Worm (Caenorhabditis elegans): Measurements from ENCODE around the gene F47G9.6.
A peak's percentile ranks its signal among the peaks of the same experiment; 100 is the strongest.

The F47G9.6 gene

DNA sequence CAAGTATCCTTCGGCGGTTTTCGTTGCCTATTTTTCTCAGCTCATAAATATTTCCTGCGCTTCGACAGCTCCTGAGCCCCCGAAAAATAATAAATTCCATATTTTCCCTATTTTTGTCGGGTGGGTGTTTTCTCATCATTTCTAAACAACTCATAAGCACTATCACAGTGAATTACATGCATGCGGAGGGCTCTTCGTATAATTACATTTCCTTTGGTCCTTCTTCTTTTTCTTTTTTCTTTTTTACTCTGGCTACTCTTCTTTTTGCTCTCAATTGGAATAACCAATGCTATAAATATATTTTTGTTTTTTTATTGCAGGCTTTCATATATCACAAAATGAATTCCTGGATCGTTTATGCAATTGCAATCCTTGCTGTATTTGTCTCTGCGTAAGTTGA, 12.7 kb downstream of the F47G9.6 start, which contains the start of gene T02E9.5:
T02E9.5 (plus strand) TSS at position 321 of the 400 bp plus-strand sequence.
- TF ChIP-seq R02D3.7 (tag; optimal IDR thresholded peaks at IDR 0.05): no peak
- TF ChIP-seq hlh-30 (tag; optimal IDR thresholded peaks at IDR 0.05; ENCODE audit: insufficient read depth): no peak
- no peak for TF ChIP-seq madf-5 (GFP tag; IDR thresholded peaks at IDR 0.05)
- no peak for TF ChIP-seq pqm-1 (tag; optimal IDR thresholded peaks at IDR 0.05)
- no peak for TF ChIP-seq nhr-25 (tag; optimal IDR thresholded peaks at IDR 0.05; ENCODE audit: borderline replicate concordance, insufficient read depth)
- TF ChIP-seq ces-1 (GFP tag; optimal IDR thresholded peaks at IDR 0.05): peak; percentile 42

DNA sequence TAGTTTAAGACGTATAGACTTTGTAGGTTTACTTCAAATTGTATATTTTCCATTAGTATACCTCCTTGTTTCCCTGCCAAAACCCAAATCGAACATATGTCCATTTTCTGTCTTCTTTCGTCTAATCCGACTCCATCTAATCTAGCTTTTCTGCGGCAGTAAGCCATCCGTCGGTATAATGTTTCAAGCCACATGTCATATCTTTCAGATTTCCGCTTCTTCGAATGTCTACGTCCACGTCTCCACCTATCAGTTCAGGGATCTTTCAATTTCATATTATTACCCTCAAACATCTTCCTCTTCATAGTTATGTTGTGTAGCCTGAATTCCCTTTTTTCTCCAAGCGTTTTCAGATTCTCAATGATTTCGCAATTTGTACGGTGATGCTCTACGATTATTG, 14.9 kb downstream of the F47G9.6 start:
- TF ChIP-seq unc-62 (GFP tag; optimal IDR thresholded peaks at IDR 0.05 in 1 of 2): peak in 1 of 2 experiments; percentile 65
- no peak for TF ChIP-seq unc-62 (tag; optimal IDR thresholded peaks at IDR 0.05)
- TF ChIP-seq zip-2 (tag; optimal IDR thresholded peaks at IDR 0.05): peak; percentile 4
- TF ChIP-seq zag-1 (tag; optimal IDR thresholded peaks at IDR 0.05): no peak
- TF ChIP-seq lin-13 (GFP tag; optimal IDR thresholded peaks at IDR 0.05): no peak
- TF ChIP-seq T26A8.4 (GFP tag; IDR thresholded peaks at IDR 0.05): peak; percentile 54; the same call in 1 of the 2 replicates
- no peak for TF ChIP-seq ztf-7 (tag; optimal IDR thresholded peaks at IDR 0.05)

DNA sequence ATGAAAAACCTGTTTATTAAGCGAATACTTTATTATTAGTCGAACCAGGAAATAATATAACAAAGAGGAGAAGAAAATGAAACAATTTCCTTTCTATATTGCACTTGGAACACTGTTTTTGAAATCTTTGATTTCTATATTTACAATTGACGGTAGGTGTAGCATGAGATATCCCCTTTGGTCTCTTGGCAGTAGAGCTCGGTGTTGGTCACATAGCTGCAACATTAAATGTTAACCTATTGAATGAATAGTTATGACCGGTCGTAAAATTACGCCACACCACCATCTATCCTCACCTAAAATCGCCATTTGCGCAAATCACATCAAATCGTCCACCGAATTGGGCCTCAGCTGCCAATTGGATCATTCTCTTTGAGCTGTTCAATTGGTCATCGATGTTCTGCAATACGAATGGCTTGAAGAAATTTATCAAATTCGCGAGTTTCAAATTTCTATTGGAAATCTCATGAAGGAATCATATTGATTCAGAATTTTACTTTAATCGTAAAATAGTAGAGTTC, 15.7 kb downstream of the F47G9.6 start:
- TF ChIP-seq dpl-1 (GFP tag; optimal IDR thresholded peaks at IDR 0.05) (no peak), unc-62 (GFP tag; optimal IDR thresholded peaks at IDR 0.05 in 1 of 2) (peak in 1 of 2 experiments; percentile 74), unc-62 (tag; optimal IDR thresholded peaks at IDR 0.05) (no peak)

DNA sequence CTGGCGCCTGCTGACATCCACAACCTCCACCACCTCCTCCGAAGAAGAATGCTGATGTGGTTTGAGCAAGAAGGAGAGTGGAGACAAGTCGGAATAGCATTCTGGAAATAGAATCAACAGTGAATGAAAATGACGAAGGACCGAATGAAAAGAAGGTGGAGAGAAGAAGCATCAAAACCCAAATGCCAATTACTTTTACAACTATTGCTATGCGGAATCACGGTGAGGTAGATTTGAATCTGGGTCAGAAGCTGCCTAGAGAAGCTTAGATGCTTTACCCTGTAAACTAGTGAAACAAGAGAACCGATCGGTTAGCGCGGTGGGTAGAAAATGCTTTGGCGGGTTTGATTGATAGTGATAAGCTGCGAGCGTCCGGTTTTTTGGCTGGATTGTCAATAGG, 17.7 kb downstream of the F47G9.6 start, which contains the start of gene grl-7:
grl-7 (minus strand) TSS at position 101 of the 400 bp plus-strand sequence.
- TF ChIP-seq mdt-29 (GFP tag; IDR thresholded peaks at IDR 0.05) (no peak), madf-5 (GFP tag; IDR thresholded peaks at IDR 0.05) (no peak), hlh-11 (tag; optimal IDR thresholded peaks at IDR 0.05) (no peak)

ce11 chrV:11351263-11351662, 22.1 kb downstream of the F47G9.6 start:
- TF ChIP-seq lin-13 (GFP tag; optimal IDR thresholded peaks at IDR 0.05): no peak
- peak; percentile 77 for TF ChIP-seq ces-1 (GFP tag; optimal IDR thresholded peaks at IDR 0.05)
- TF ChIP-seq aly-2 (tag; optimal IDR thresholded peaks at IDR 0.05): no peak
- TF ChIP-seq lsy-2 (tag; optimal IDR thresholded peaks at IDR 0.05): peak in 1 of 2 experiments; percentile 6
- peak; percentile 65 for TF ChIP-seq fkh-10 (GFP tag; optimal IDR thresholded peaks at IDR 0.05)

- TF ChIP-seq hmg-1.1 (GFP tag; IDR thresholded peaks at IDR 0.05) (no peak), unc-39 (tag; optimal IDR thresholded peaks at IDR 0.05) (no peak), unc-130 (GFP tag; optimal IDR thresholded peaks at IDR 0.05) (no peak), hif-1 (tag; optimal IDR thresholded peaks at IDR 0.05) (no peak), skn-1 (tag; optimal IDR thresholded peaks at IDR 0.05) (no peak), attf-4 (tag; optimal IDR thresholded peaks at IDR 0.05) (no peak), zfp-3 (GFP tag; conservative IDR thresholded peaks at IDR 0.05) (no peak), pha-4 (GFP tag; IDR thresholded peaks at IDR 0.05) (no peak), pha-4 (tag; optimal IDR thresholded peaks at IDR 0.05) (no peak), T26A8.4 (GFP tag; IDR thresholded peaks at IDR 0.05) (no peak), mxl-2 (GFP tag; conservative IDR thresholded peaks at IDR 0.05) (no peak)
Observed at ce11 chrV:11352893-11353292, 23.7 kb downstream of the F47G9.6 start, which contains the start of gene npr-25. TSS of gene npr-25 (minus strand) at chrV:11352993.

ce11 chrV:11354264-11354663, 25.1 kb downstream of the F47G9.6 start:
- TF ChIP-seq ceh-28 (tag; optimal IDR thresholded peaks at IDR 0.05): no peak
- TF ChIP-seq F26F4.8 (GFP tag; conservative IDR thresholded peaks at IDR 0.05): no peak
- TF ChIP-seq Y48G9A.11 (GFP tag; IDR thresholded peaks at IDR 0.05): no peak
- TF ChIP-seq ces-1 (GFP tag; optimal IDR thresholded peaks at IDR 0.05): peak; percentile 75
